Worm (Caenorhabditis elegans): Measurements from ENCODE around the gene par-1.

par-1 gene

ce11 chrV:14134757-14135441, 10.3 kb downstream of the par-1 start:
- no peak for TF ChIP-seq aly-2 (tag; optimal IDR thresholded peaks at IDR 0.05)
- TF ChIP-seq snpc-4 (tag; optimal IDR thresholded peaks at IDR 0.05) = no peak
- no peak for TF ChIP-seq ZK546.5 (tag; optimal IDR thresholded peaks at IDR 0.05)
- no peak for TF ChIP-seq nhr-28 (tag; optimal IDR thresholded peaks at IDR 0.05)
- TF ChIP-seq elt-2 (tag; optimal IDR thresholded peaks at IDR 0.05) = peak; percentile 78
- TF ChIP-seq mml-1 (tag; optimal IDR thresholded peaks at IDR 0.05) = no peak
- TF ChIP-seq R02D3.7 (tag; optimal IDR thresholded peaks at IDR 0.05) = no peak
- no peak for TF ChIP-seq nhr-77 (tag; optimal IDR thresholded peaks at IDR 0.05)
- TF ChIP-seq unc-62 (GFP tag; optimal IDR thresholded peaks at IDR 0.05) = no peak
- no peak for TF ChIP-seq ceh-28 (tag; optimal IDR thresholded peaks at IDR 0.05)
- no peak for TF ChIP-seq ama-1 (optimal IDR thresholded peaks at IDR 0.05)
- TF ChIP-seq lin-39 (tag; optimal IDR thresholded peaks at IDR 0.05) = no peak
- TF ChIP-seq nhr-23 (tag; optimal IDR thresholded peaks at IDR 0.05) = no peak
- no peak for TF ChIP-seq nhr-237 (tag; optimal IDR thresholded peaks at IDR 0.05)
- TF ChIP-seq nhr-67 (tag; optimal IDR thresholded peaks at IDR 0.05) = no peak
- TF ChIP-seq daf-12 (tag; optimal IDR thresholded peaks at IDR 0.05) = no peak
- TF ChIP-seq nhr-12 (tag; optimal IDR thresholded peaks at IDR 0.05) = no peak
- TF ChIP-seq pha-4 (tag; optimal IDR thresholded peaks at IDR 0.05) = peak; percentile 10
- TF ChIP-seq lsy-12 (tag; optimal IDR thresholded peaks at IDR 0.05) = no peak
- no peak for TF ChIP-seq ceh-82 (tag; optimal IDR thresholded peaks at IDR 0.05)
- TF ChIP-seq fkh-2 (tag; optimal IDR thresholded peaks at IDR 0.05) = no peak
- no peak for TF ChIP-seq ztf-4 (tag; optimal IDR thresholded peaks at IDR 0.05)
- peak; percentile 85 for TF ChIP-seq pqm-1 (tag; optimal IDR thresholded peaks at IDR 0.05)
- no peak for TF ChIP-seq lin-15B (tag; optimal IDR thresholded peaks at IDR 0.05)
- TF ChIP-seq zag-1 (tag; optimal IDR thresholded peaks at IDR 0.05) = no peak

- TF ChIP-seq nfya-1 (tag; optimal IDR thresholded peaks at IDR 0.05; ENCODE audit: insufficient read depth) = peak; percentile 22
- no peak for TF ChIP-seq elt-1 (tag; optimal IDR thresholded peaks at IDR 0.05)
- no peak for TF ChIP-seq nhr-11 (tag; optimal IDR thresholded peaks at IDR 0.05)
- TF ChIP-seq elt-2 (tag; optimal IDR thresholded peaks at IDR 0.05) = peak; percentile 39
- no peak for TF ChIP-seq fos-1 (tag; optimal IDR thresholded peaks at IDR 0.05)
- no peak for TF ChIP-seq nhr-43 (tag; optimal IDR thresholded peaks at IDR 0.05; ENCODE audit: poor library complexity, severe bottlenecking)
- no peak for TF ChIP-seq ama-1 (optimal IDR thresholded peaks at IDR 0.05)
- TF ChIP-seq pqm-1 (tag; optimal IDR thresholded peaks at IDR 0.05) = peak; percentile 31
- TF ChIP-seq ceh-28 (tag; optimal IDR thresholded peaks at IDR 0.05) = peak; percentile 38
Measured at ce11 chrV:14133002-14133763, 12.0 kb downstream of the par-1 start.

ce11 chrV:14130226-14130625, 14.9 kb downstream of the par-1 start:
- TF ChIP-seq elt-1 (tag; optimal IDR thresholded peaks at IDR 0.05) = no peak
- TF ChIP-seq hmg-11 (tag; optimal IDR thresholded peaks at IDR 0.05) = no peak
- no peak for TF ChIP-seq tbx-2 (tag; optimal IDR thresholded peaks at IDR 0.05)
- no peak for TF ChIP-seq mdl-1 (tag; optimal IDR thresholded peaks at IDR 0.05)
- TF ChIP-seq lin-15B (tag; optimal IDR thresholded peaks at IDR 0.05) = no peak
- TF ChIP-seq eor-1 (tag; optimal IDR thresholded peaks at IDR 0.05) = no peak
- no peak for TF ChIP-seq egl-5 (tag; optimal IDR thresholded peaks at IDR 0.05)
- no peak for TF ChIP-seq nfya-1 (tag; optimal IDR thresholded peaks at IDR 0.05; ENCODE audit: insufficient read depth)
- no peak for TF ChIP-seq jun-1 (tag; optimal IDR thresholded peaks at IDR 0.05)
- TF ChIP-seq ceh-28 (tag; optimal IDR thresholded peaks at IDR 0.05) = no peak
- no peak for TF ChIP-seq egl-27 (tag; optimal IDR thresholded peaks at IDR 0.05)
- no peak for TF ChIP-seq nhr-28 (tag; optimal IDR thresholded peaks at IDR 0.05)
- TF ChIP-seq lsy-12 (tag; optimal IDR thresholded peaks at IDR 0.05) = no peak
- no peak for TF ChIP-seq R02D3.7 (tag; optimal IDR thresholded peaks at IDR 0.05)

Data from whole organism, L3 larva.